Worm (Caenorhabditis elegans) whole organism, young adult: Measurements from ENCODE around the gene T05A8.6.

ENCODE experiments used
- ama-1 ChIP-seq, 3 experiments: fragments of 150-350 bp in 1 of 3; sonication (generic microtip) in 2 of 3; optimal IDR thresholded peaks; 2 replicates each; lab custom pipeline; 2014 to 2018; ENCODE audit warnings: missing biosample characterization in 2 of 3, missing genetic modification characterization in 2 of 3, missing genetic modification reagents in 2 of 3
- dpff-1 ChIP-seq: sonication (generic microtip); optimal IDR thresholded peaks from 2 replicates; lab custom pipeline; 2017; ENCODE audit warnings: mild to moderate bottlenecking, missing genetic modification characterization, missing compliant biosample characterization
- egl-44 ChIP-seq: fragments of 200-800 bp; sonication (Bioruptor generic); IDR thresholded peaks from 2 replicates; pipeline ENCODE4 v1.3.6; 2022; ENCODE audit warnings: missing genetic modification reagents, missing genetic modification characterization, missing compliant biosample characterization
- fkh-3 ChIP-seq: sonication (generic microtip); optimal IDR thresholded peaks from 2 replicates; lab custom pipeline; 2016; ENCODE audit warnings: mild to moderate bottlenecking, missing genetic modification characterization, missing compliant biosample characterization
- lin-35 ChIP-seq, 3 experiments: fragments of 150-350 bp in 2 of 3; sonication (generic microtip) in 1 of 3; optimal IDR thresholded peaks; 2 replicates each; lab custom pipeline; 2014 to 2018; ENCODE audit warnings: missing biosample characterization in 3 of 3, missing genetic modification characterization in 3 of 3, missing genetic modification reagents in 3 of 3
- sea-2 ChIP-seq: fragments of 200-800 bp; sonication (Bioruptor generic); IDR thresholded peaks from 2 replicates; pipeline ENCODE4 v1.3.6; 2022; ENCODE audit warnings: missing genetic modification characterization, missing compliant biosample characterization
- snpc-4 ChIP-seq, 5 experiments: fragments of 150-350 bp in 1 of 5; sonication (generic microtip) in 4 of 5; optimal IDR thresholded peaks; 2 replicates each; lab custom pipeline; 2014 to 2018; ENCODE audit warnings: missing genetic modification characterization in 5 of 5, missing biosample characterization in 3 of 5, antibody characterized with exemption in 2 of 5, mild to moderate bottlenecking in 2 of 5, missing compliant biosample characterization in 2 of 5, missing genotype in 2 of 5, moderate library complexity in 2 of 5, missing genetic modification reagents in 1 of 5
- unc-130 ChIP-seq: sonication (generic microtip); optimal IDR thresholded peaks from 2 replicates; lab custom pipeline; 2016; ENCODE audit warnings: missing genetic modification reagents, missing genetic modification characterization, missing compliant biosample characterization

DNA sequence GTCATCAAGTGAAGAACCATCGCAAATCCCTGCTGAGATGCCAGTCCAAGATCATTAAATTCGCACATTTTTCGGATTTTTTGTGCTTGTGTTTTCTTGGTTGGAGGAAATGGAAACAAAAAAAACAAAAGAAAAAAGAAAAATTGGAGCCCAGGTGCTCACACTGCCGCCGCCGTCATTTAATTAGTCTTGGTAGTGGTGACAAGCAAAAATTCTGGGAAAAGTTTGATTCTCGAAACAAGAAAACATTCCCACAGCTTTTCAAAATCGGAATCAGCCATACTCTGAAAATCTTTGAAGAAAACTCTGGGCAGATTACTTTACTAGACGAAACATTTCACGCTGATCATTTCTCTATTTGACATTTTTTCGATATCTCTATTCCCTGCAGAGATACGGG, 34.3 kb downstream of the T05A8.6 start, which contains the start of gene srh-128:
- TF ChIP-seq ama-1 (optimal IDR thresholded peaks at IDR 0.05; lab: Kevin White, UChicago) (no peak), ama-1 (GFP tag; optimal IDR thresholded peaks at IDR 0.05; lab: Kevin White, UChicago) (no peak), unc-130 (GFP tag; lab: Kevin White, UChicago) (no peak), lin-35 (GFP tag; optimal IDR thresholded peaks at IDR 0.05; lab: Kevin White, UChicago) (no peak), snpc-4 (GFP tag; optimal IDR thresholded peaks at IDR 0.05; lab: Kevin White, UChicago) (no peak), snpc-4 (tag; optimal IDR thresholded peaks at IDR 0.05; lab: Kevin White, UChicago) (no peak), sea-2 (GFP tag; lab: Robert Waterston, UW) (no peak), dpff-1 (tag; lab: Kevin White, UChicago) (no peak), egl-44 (GFP tag; lab: Robert Waterston, UW) (no peak), fkh-3 (tag; lab: Kevin White, UChicago) (no peak)
